ENCODE assay signal across 1 fruit fly cellular context in the genomic region with DNA sequence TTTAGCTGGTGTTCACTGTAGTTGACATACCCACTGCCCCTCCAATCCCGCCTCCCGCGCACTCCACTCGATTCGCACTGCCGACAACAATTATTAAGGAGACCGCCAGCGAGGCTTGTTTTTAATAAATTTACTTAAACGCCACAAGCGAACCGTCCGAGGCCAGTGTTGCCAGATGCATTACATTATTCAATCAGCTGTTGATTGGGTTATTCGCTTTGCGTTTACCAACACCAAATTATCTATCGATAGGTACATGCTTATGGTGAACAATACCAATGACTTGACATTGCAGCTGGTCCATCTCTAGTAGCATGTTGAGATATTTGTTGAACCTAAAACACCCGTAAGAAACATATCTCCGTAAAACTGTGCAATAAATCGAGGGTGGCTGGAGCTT.
TF ChIP-seq lines count a peak whose summit lies in the region.

CG10353 (minus strand) TSS at position 187 of the 400 bp plus-strand sequence.
SelG (plus strand) TSS at position 309 of the 400 bp plus-strand sequence.

TF ChIP-seq in whole organism, embryonic, 481 proteins besides CTCF, POLR2A, EP300 and RAD21 (continued from another document):
- TF ChIP-seq bbx (GFP tag; IDR thresholded peaks at IDR 0.05; lab: Robert Waterston, UW; ENCODE audit: partially characterized antibody) (peak; percentile 86), CG4617 (GFP tag; optimal IDR thresholded peaks at IDR 0.05; lab: Kevin White, UChicago; ENCODE audit: borderline replicate concordance) (peak; percentile 71), Nf-YC (tag; optimal IDR thresholded peaks at IDR 0.05; lab: Kevin White, UChicago) (peak; percentile 22), Poxn (GFP tag; IDR thresholded peaks at IDR 0.05; lab: Robert Waterston, UW) (no peak), Dll (GFP tag; IDR thresholded peaks at IDR 0.05; lab: Robert Waterston, UW; ENCODE audit: partially characterized antibody) (peak; percentile 78), BtbVII (GFP tag; optimal IDR thresholded peaks at IDR 0.05; lab: Kevin White, UChicago) (no peak), pfk (GFP tag; optimal IDR thresholded peaks at IDR 0.05; lab: Kevin White, UChicago) (peak; percentile 36), CG16813 (GFP tag; IDR thresholded peaks at IDR 0.05; lab: Robert Waterston, UW; ENCODE audit: partially characterized antibody) (peak; percentile 79), Dp (GFP tag; optimal IDR thresholded peaks at IDR 0.05; lab: Kevin White, UChicago) (peak; percentile 46)
